Fruit fly (Drosophila melanogaster): ENCODE measurements around the gene CG17187.

DNA sequence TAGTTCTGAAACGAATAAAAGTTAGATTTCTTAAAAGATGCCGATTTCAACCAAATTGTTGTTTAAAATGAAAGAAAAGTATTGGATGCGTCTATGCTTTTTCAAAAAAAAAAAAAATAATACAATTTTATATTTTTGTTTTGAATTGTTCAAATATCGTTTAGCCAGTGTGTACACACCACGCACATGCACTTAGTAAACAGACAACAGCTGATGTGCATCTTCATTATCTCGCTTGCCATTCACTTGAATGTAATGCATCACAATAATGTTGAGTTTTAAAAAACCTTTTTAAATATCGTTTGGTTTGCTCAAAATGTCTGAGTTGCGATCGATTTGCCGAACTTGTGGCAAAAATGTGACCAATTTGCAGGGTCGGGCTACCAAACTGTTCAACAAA, 4.4 kb upstream of the CG17187 start, which contains the start of gene CG31441:
- TF ChIP-seq pad (GFP tag; optimal IDR thresholded peaks at IDR 0.05) (no peak), CG1620 (GFP tag; optimal IDR thresholded peaks at IDR 0.05) (no peak), CG5204 (GFP tag; optimal IDR thresholded peaks at IDR 0.05) (no peak), ovo (GFP tag; optimal IDR thresholded peaks at IDR 0.05) (no peak), CG11617 (GFP tag; optimal IDR thresholded peaks at IDR 0.05) (no peak), CG12768 (GFP tag; optimal IDR thresholded peaks at IDR 0.05) (no peak), kay (GFP tag; ENCODE audit: borderline replicate concordance) (no peak), tj (GFP tag; optimal IDR thresholded peaks at IDR 0.05) (no peak), Clk (GFP tag; optimal IDR thresholded peaks at IDR 0.05) (no peak), toe (GFP tag; optimal IDR thresholded peaks at IDR 0.05) (no peak), Mnt (GFP tag; optimal IDR thresholded peaks at IDR 0.05) (peak; percentile 61)
